Comparison of ENCODE assay signal across 1 fruit fly cellular context in the genomic region with DNA sequence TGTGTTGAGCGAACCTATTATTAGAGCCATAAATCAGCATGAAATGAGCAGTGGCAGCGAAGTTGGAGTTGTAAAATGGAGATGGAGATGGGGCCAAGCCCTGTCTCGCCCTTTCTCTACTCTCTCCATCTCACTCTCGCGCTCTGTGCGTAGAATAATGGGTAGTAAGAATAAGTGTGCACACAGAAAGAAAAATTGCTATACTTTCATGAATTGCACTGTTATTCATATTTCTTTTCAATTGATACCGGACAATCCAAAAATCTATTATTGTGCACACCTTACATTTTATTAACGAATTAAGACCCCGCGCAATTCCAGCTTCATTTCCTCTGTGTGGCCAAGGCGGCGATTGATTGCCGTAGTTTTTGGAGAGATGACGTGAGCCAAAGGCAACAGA.
TF ChIP-seq lines count a peak whose summit lies in the region.

No protein-coding gene starts in this region.

TF ChIP-seq in whole organism, embryonic, 481 proteins besides CTCF, POLR2A, EP300 and RAD21 (continued from another document):
- TF ChIP-seq CG13894 (tag; optimal IDR thresholded peaks at IDR 0.05; lab: Kevin White, UChicago) (no peak), hth (optimal IDR thresholded peaks at IDR 0.05; lab: Kevin White, UChicago) (no peak), CG2120 (GFP tag; optimal IDR thresholded peaks at IDR 0.05; lab: Kevin White, UChicago) (no peak), sens (GFP tag; lab: Kevin White, UChicago) (peak; percentile 58), tin (GFP tag; optimal IDR thresholded peaks at IDR 0.05; lab: Kevin White, UChicago) (no peak), CG34422 (GFP tag; IDR thresholded peaks at IDR 0.05; lab: Robert Waterston, UW) (0 out of 3 replicates have a peak, but pooled peaks have one; percentile 29), CG31388 (GFP tag; optimal IDR thresholded peaks at IDR 0.05; lab: Kevin White, UChicago) (no peak), ems (GFP tag; optimal IDR thresholded peaks at IDR 0.05; lab: Kevin White, UChicago) (no peak), unpg (GFP tag; optimal IDR thresholded peaks at IDR 0.05; lab: Kevin White, UChicago) (no peak), CG13424 (tag; optimal IDR thresholded peaks at IDR 0.05; lab: Kevin White, UChicago) (no peak), Med (GFP tag; lab: Kevin White, UChicago) (peak; percentile 45), CG17829 (tag; optimal IDR thresholded peaks at IDR 0.05; lab: Kevin White, UChicago) (no peak), CG4730 (GFP tag; IDR thresholded peaks at IDR 0.05; lab: Robert Waterston, UW) (no peak), CG8290 (GFP tag; optimal IDR thresholded peaks at IDR 0.05; lab: Kevin White, UChicago) (no peak), CG8290 (tag; optimal IDR thresholded peaks at IDR 0.05; lab: Kevin White, UChicago) (no peak), Atf-2 (GFP tag; optimal IDR thresholded peaks at IDR 0.05; lab: Kevin White, UChicago) (no peak), fu2 (GFP tag; optimal IDR thresholded peaks at IDR 0.05; lab: Kevin White, UChicago) (no peak), sim (GFP tag; IDR thresholded peaks at IDR 0.05; lab: Robert Waterston, UW) (no peak), esg (GFP tag; conservative IDR thresholded peaks at IDR 0.05; lab: Robert Waterston, UW) (no peak), ci (GFP tag; IDR thresholded peaks at IDR 0.05; lab: Robert Waterston, UW) (no peak), CG18619 (GFP tag; optimal IDR thresholded peaks at IDR 0.05; lab: Kevin White, UChicago) (no peak), CG16863 (GFP tag; optimal IDR thresholded peaks at IDR 0.05; lab: Kevin White, UChicago) (no peak), da (GFP tag; optimal IDR thresholded peaks at IDR 0.05; lab: Kevin White, UChicago) (no peak), nerfin-1 (tag; optimal IDR thresholded peaks at IDR 0.05; lab: Kevin White, UChicago) (no peak), CG1603 (tag; optimal IDR thresholded peaks at IDR 0.05; lab: Kevin White, UChicago) (peak; percentile 14), sc (optimal IDR thresholded peaks at IDR 0.05; lab: Kevin White, UChicago) (no peak), sc (GFP tag; optimal IDR thresholded peaks at IDR 0.05; lab: Kevin White, UChicago) (no peak), CG3726 (GFP tag; IDR thresholded peaks at IDR 0.05; lab: Robert Waterston, UW) (0 out of 3 replicates have a peak, but pooled peaks have one; percentile 20), bbx (GFP tag; IDR thresholded peaks at IDR 0.05; lab: Robert Waterston, UW; ENCODE audit: partially characterized antibody) (no peak), sqz (GFP tag; optimal IDR thresholded peaks at IDR 0.05; lab: Kevin White, UChicago) (no peak), Tbp (GFP tag; optimal IDR thresholded peaks at IDR 0.05; lab: Kevin White, UChicago) (no peak), sna (GFP tag; IDR thresholded peaks at IDR 0.05; lab: Robert Waterston, UW; ENCODE audit: partially characterized antibody) (no peak), CG9437 (GFP tag; optimal IDR thresholded peaks at IDR 0.05; lab: Kevin White, UChicago) (no peak), CG10366 (GFP tag; IDR thresholded peaks at IDR 0.05; lab: Robert Waterston, UW) (no peak), Ptx1 (GFP tag; IDR thresholded peaks at IDR 0.05; lab: Robert Waterston, UW) (no peak), CG2116 (GFP tag; optimal IDR thresholded peaks at IDR 0.05; lab: Kevin White, UChicago) (no peak), E2f1 (GFP tag; IDR thresholded peaks at IDR 0.05; lab: Robert Waterston, UW) (no peak), Nf-YB (GFP tag; optimal IDR thresholded peaks at IDR 0.05; lab: Kevin White, UChicago) (no peak), z (GFP tag; IDR thresholded peaks at IDR 0.05; lab: Robert Waterston, UW) (no peak), CG15696 (tag; optimal IDR thresholded peaks at IDR 0.05; lab: Kevin White, UChicago) (no peak), insv (GFP tag; optimal IDR thresholded peaks at IDR 0.05; lab: Kevin White, UChicago) (no peak), CG9727 (GFP tag; optimal IDR thresholded peaks at IDR 0.05; lab: Kevin White, UChicago) (peak; percentile 18), zen (tag; optimal IDR thresholded peaks at IDR 0.05; lab: Kevin White, UChicago) (no peak), CG11723 (GFP tag; optimal IDR thresholded peaks at IDR 0.05; lab: Kevin White, UChicago) (no peak), CG7786 (GFP tag; optimal IDR thresholded peaks at IDR 0.05; lab: Kevin White, UChicago) (peak; percentile 21), phol (tag; optimal IDR thresholded peaks at IDR 0.05; lab: Kevin White, UChicago) (peak; percentile 7), dmrt11E (tag; optimal IDR thresholded peaks at IDR 0.05; lab: Kevin White, UChicago) (peak; percentile 4), NC2α (GFP tag; optimal IDR thresholded peaks at IDR 0.05; lab: Kevin White, UChicago) (no peak), cg (GFP tag; optimal IDR thresholded peaks at IDR 0.05; lab: Kevin White, UChicago) (no peak), kah (GFP tag; optimal IDR thresholded peaks at IDR 0.05; lab: Kevin White, UChicago) (no peak), CG11456 (GFP tag; IDR thresholded peaks at IDR 0.05; lab: Robert Waterston, UW) (no peak), CG14667 (GFP tag; IDR thresholded peaks at IDR 0.05; lab: Robert Waterston, UW) (no peak), lab (GFP tag; optimal IDR thresholded peaks at IDR 0.05; lab: Kevin White, UChicago) (peak; percentile 0), nerfin-2 (GFP tag; IDR thresholded peaks at IDR 0.05; lab: Robert Waterston, UW; ENCODE audit: partially characterized antibody) (no peak), Xrp1 (GFP tag; IDR thresholded peaks at IDR 0.05; lab: Robert Waterston, UW) (peak; percentile 43), bowl (GFP tag; IDR thresholded peaks at IDR 0.05; lab: Robert Waterston, UW) (no peak)
